Worm (Caenorhabditis elegans) whole organism, late embryonic: ENCODE results near the gene nid-1.

Source experiments
- F13H6.1 ChIP-seq: sonication (generic microtip); optimal IDR thresholded peaks from 2 replicates; lab custom pipeline; 2016; ENCODE audit warnings: missing genetic modification characterization, missing compliant biosample characterization
- ceh-34 ChIP-seq: sonication (generic microtip); optimal IDR thresholded peaks from 2 replicates; lab custom pipeline; 2016; ENCODE audit warnings: mild to moderate bottlenecking, missing genetic modification characterization, missing compliant biosample characterization
- elt-2 ChIP-seq: sonication (generic microtip); optimal IDR thresholded peaks from 2 replicates; lab custom pipeline; 2016; ENCODE audit warnings: missing genetic modification reagents, missing genetic modification characterization, missing compliant biosample characterization
- fkh-10 ChIP-seq: fragments of 150-350 bp; optimal IDR thresholded peaks from 2 replicates; lab custom pipeline; 2014; ENCODE audit warnings: missing biosample characterization, missing genetic modification reagents, missing genetic modification characterization
- npax-4 ChIP-seq: sonication (generic microtip); optimal IDR thresholded peaks from 2 replicates; lab custom pipeline; 2016; ENCODE audit warnings: missing genetic modification characterization, missing compliant biosample characterization
- pqm-1 ChIP-seq: sonication (generic microtip); optimal IDR thresholded peaks from 2 replicates; lab custom pipeline; 2016; ENCODE audit warnings: missing genetic modification characterization, missing compliant biosample characterization
- sdc-2 ChIP-seq: sonication (generic microtip); optimal IDR thresholded peaks from 2 replicates; lab custom pipeline; 2016; ENCODE audit warnings: missing genotype, missing genetic modification characterization, missing compliant biosample characterization

ce11 chrV:12924128-12924527 lies 14.2 kb downstream of the nid-1 start, which contains the start of gene pqn-67:
- no peak for TF ChIP-seq elt-2
- TF ChIP-seq fkh-10 (GFP tag; lab: Kevin White, UChicago), result no peak
- no peak for TF ChIP-seq pqm-1 (tag; lab: Kevin White, UChicago)
- no peak for TF ChIP-seq ceh-34 (tag; lab: Kevin White, UChicago)
- TF ChIP-seq npax-4 (tag; lab: Kevin White, UChicago), result no peak
- no peak for TF ChIP-seq F13H6.1
- no peak for TF ChIP-seq sdc-2
